Worm (Caenorhabditis elegans): ENCODE data around the gene ZK1290.5.

The ZK1290.5 gene

ce11 chrII:7528210-7528609 is 1.2 kb upstream of the ZK1290.5 start (continued):
- peak; percentile 89 for TF ChIP-seq lin-1 (GFP tag; IDR thresholded peaks at IDR 0.05)
- TF ChIP-seq F10B5.3 (tag; optimal IDR thresholded peaks at IDR 0.05), result no peak
- peak; percentile 97 for TF ChIP-seq mxl-2 (GFP tag; conservative IDR thresholded peaks at IDR 0.05)
- TF ChIP-seq mxl-3 (GFP tag; optimal IDR thresholded peaks at IDR 0.05), result peak; percentile 78
- peak; percentile 91 for TF ChIP-seq tra-1 (GFP tag; IDR thresholded peaks at IDR 0.05)
- peak; percentile 52 for TF ChIP-seq nhr-77 (tag; optimal IDR thresholded peaks at IDR 0.05)
- peak; percentile 93 for TF ChIP-seq dve-1 (tag; optimal IDR thresholded peaks at IDR 0.05; ENCODE audit: insufficient read depth)
- TF ChIP-seq zfp-3 (GFP tag; conservative IDR thresholded peaks at IDR 0.05), result peak; percentile 64; the same call in 1 of the 2 replicates
- peak; percentile 86 for TF ChIP-seq mdt-29 (GFP tag; IDR thresholded peaks at IDR 0.05)
- TF ChIP-seq ceh-20 (GFP tag; IDR thresholded peaks at IDR 0.05), result peak; percentile 61
- TF ChIP-seq nhr-6 (tag; optimal IDR thresholded peaks at IDR 0.05), result peak; percentile 53
- no peak for TF ChIP-seq fkh-10 (GFP tag; optimal IDR thresholded peaks at IDR 0.05)
- TF ChIP-seq nhr-28 (tag; optimal IDR thresholded peaks at IDR 0.05), result peak; percentile 74
- TF ChIP-seq nhr-41 (GFP tag; IDR thresholded peaks at IDR 0.05), result peak; percentile 76; the same call in 1 of the 2 replicates
- TF ChIP-seq mdl-1 (tag; optimal IDR thresholded peaks at IDR 0.05), result peak in 1 of 2 experiments; percentile 79
- peak; percentile 81 for TF ChIP-seq cey-2 (tag; optimal IDR thresholded peaks at IDR 0.05; ENCODE audit: borderline replicate concordance, insufficient read depth)
- peak; percentile 78 for TF ChIP-seq T20F7.1 (GFP tag; optimal IDR thresholded peaks at IDR 0.05)

DNA sequence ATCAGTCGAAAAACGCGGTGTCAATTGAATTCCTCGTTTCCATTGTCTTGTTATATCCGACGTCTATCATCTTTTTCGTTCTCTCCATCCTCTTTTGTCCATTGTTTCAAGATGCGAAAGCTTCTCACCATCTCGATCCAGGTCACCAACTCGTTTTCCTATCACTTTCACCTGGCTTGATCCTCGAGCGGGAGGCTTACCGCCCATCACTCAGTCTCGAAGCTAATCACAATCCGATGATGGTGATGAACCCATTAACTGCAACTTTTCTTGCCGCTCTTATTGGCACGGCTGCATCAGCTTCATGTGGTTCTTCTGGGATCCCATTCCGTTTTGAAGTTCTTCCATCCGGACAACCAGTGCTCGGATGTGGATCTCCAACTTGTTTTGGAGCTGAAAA is 1.5 kb downstream of the ZK1290.5 start, which contains the start of gene wrt-1:
Gene wrt-1, plus strand, starts transcription at position 53 of the 400 bp plus-strand sequence.
- TF ChIP-seq nhr-237 (tag; optimal IDR thresholded peaks at IDR 0.05) (no peak), set-16 (GFP tag; IDR thresholded peaks at IDR 0.05) (peak; percentile 22; the same call in 1 of the 2 replicates), hlh-11 (tag; optimal IDR thresholded peaks at IDR 0.05) (peak; percentile 41), mxl-2 (GFP tag; conservative IDR thresholded peaks at IDR 0.05) (0 out of 2 replicates have a peak, but pooled peaks have one; percentile 26), zag-1 (tag; optimal IDR thresholded peaks at IDR 0.05) (no peak), aly-2 (tag; optimal IDR thresholded peaks at IDR 0.05) (no peak), egl-43 (GFP tag; IDR thresholded peaks at IDR 0.05) (peak; percentile 46; the same call in 1 of the 2 replicates), mxl-3 (GFP tag; optimal IDR thresholded peaks at IDR 0.05) (peak; percentile 0), zfp-3 (GFP tag; conservative IDR thresholded peaks at IDR 0.05) (peak; percentile 58; the same call in 1 of the 2 replicates)

DNA sequence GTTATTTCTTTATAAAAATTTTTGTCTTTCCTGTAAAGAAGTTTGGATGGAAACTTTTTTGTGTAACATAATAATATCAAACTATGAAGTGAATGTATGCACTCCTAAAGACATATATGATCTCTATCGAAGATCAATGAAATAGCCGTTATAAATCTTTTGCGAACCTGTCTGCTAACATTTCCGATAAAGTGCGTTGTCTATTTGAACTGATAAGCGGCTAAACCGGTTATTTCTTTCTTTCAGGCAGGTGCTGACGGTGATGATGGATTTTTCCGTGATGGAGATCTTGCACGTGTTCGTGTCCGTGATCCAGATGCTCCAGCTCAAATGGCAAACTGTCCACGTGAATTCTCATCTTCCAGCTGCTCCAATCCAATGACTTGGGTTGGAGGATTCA is 2.0 kb downstream of the ZK1290.5 start:
- TF ChIP-seq hlh-11 (tag; optimal IDR thresholded peaks at IDR 0.05) (peak; percentile 8), nhr-28 (tag; optimal IDR thresholded peaks at IDR 0.05) (no peak), hlh-30 (tag; optimal IDR thresholded peaks at IDR 0.05; ENCODE audit: insufficient read depth) (peak; percentile 27)

- TF ChIP-seq vab-7 (GFP tag; IDR thresholded peaks at IDR 0.05) (no peak), nhr-6 (tag; optimal IDR thresholded peaks at IDR 0.05) (no peak), unc-130 (GFP tag; optimal IDR thresholded peaks at IDR 0.05) (no peak), aha-1 (tag) (no peak), jun-1 (tag; optimal IDR thresholded peaks at IDR 0.05) (no peak), nhr-28 (tag; optimal IDR thresholded peaks at IDR 0.05) (no peak), zip-2 (tag; optimal IDR thresholded peaks at IDR 0.05) (no peak), Y5F2A.4 (GFP tag; optimal IDR thresholded peaks at IDR 0.05) (no peak), lin-38 (GFP tag; IDR thresholded peaks at IDR 0.05) (no peak), duxl-1 (tag; optimal IDR thresholded peaks at IDR 0.05; ENCODE audit: poor library complexity) (no peak), unc-62 (GFP tag; optimal IDR thresholded peaks at IDR 0.05 in 1 of 2) (no peak), unc-62 (tag; optimal IDR thresholded peaks at IDR 0.05) (no peak), daf-16 (GFP tag; optimal IDR thresholded peaks at IDR 0.05) (no peak), daf-16 (tag; optimal IDR thresholded peaks at IDR 0.05) (no peak), dve-1 (tag; optimal IDR thresholded peaks at IDR 0.05; ENCODE audit: insufficient read depth) (no peak), madf-9 (GFP tag; conservative IDR thresholded peaks at IDR 0.05) (no peak), zfp-3 (GFP tag; conservative IDR thresholded peaks at IDR 0.05) (no peak), D1046.2 (GFP tag; IDR thresholded peaks at IDR 0.05) (no peak), dpl-1 (GFP tag; optimal IDR thresholded peaks at IDR 0.05) (no peak)
Observed at ce11 chrII:7534369-7534768, 4.9 kb downstream of the ZK1290.5 start, which contains the start of gene wrt-10. wrt-10 (minus strand) TSS chrII:7534563.
